Worm (Caenorhabditis elegans): ENCODE results near the gene cct-5.

Gene cct-5

ce11 chrIII:4493008-4493777 lies 14.7 kb downstream of the cct-5 start:
- TF ChIP-seq T22C8.4 (GFP tag; IDR thresholded peaks at IDR 0.05) (no peak), flt-1 (GFP tag; IDR thresholded peaks at IDR 0.05) (no peak), cog-1 (tag; optimal IDR thresholded peaks at IDR 0.05) (no peak), med-1 (GFP tag; optimal IDR thresholded peaks at IDR 0.05; ENCODE audit: insufficient read depth) (no peak), tab-1 (GFP tag; IDR thresholded peaks at IDR 0.05) (no peak), klf-2 (GFP tag; conservative IDR thresholded peaks at IDR 0.05) (no peak), ref-1 (GFP tag; conservative IDR thresholded peaks at IDR 0.05) (no peak), ztf-23 (GFP tag; IDR thresholded peaks at IDR 0.05) (no peak), ztf-29 (GFP tag; IDR thresholded peaks at IDR 0.05) (no peak)

- TF ChIP-seq flt-1 (GFP tag; IDR thresholded peaks at IDR 0.05) (no peak), cog-1 (tag; optimal IDR thresholded peaks at IDR 0.05) (no peak), klf-2 (GFP tag; conservative IDR thresholded peaks at IDR 0.05) (no peak), tab-1 (GFP tag; IDR thresholded peaks at IDR 0.05) (no peak), T22C8.4 (GFP tag; IDR thresholded peaks at IDR 0.05) (no peak), ztf-23 (GFP tag; IDR thresholded peaks at IDR 0.05) (no peak), med-1 (GFP tag; optimal IDR thresholded peaks at IDR 0.05; ENCODE audit: insufficient read depth) (no peak), ref-1 (GFP tag; conservative IDR thresholded peaks at IDR 0.05) (no peak), ztf-29 (GFP tag; IDR thresholded peaks at IDR 0.05) (no peak)
These were observed 16.5 kb downstream of the cct-5 start for ce11 chrIII:4491164-4492144.

- TF ChIP-seq tab-1 (GFP tag; IDR thresholded peaks at IDR 0.05) (no peak), ztf-23 (GFP tag; IDR thresholded peaks at IDR 0.05) (no peak), ref-1 (GFP tag; conservative IDR thresholded peaks at IDR 0.05) (no peak), flt-1 (GFP tag; IDR thresholded peaks at IDR 0.05) (no peak), ztf-29 (GFP tag; IDR thresholded peaks at IDR 0.05) (no peak), klf-2 (GFP tag; conservative IDR thresholded peaks at IDR 0.05) (no peak), med-1 (GFP tag; optimal IDR thresholded peaks at IDR 0.05; ENCODE audit: insufficient read depth) (no peak), cog-1 (tag; optimal IDR thresholded peaks at IDR 0.05) (no peak)
These were observed 19.0 kb downstream of the cct-5 start, which contains the start of gene cpg-1 for ce11 chrIII:4488892-4489409. Gene cpg-1, plus strand, starts transcription at chrIII:4489359.

- TF ChIP-seq ztf-23 (GFP tag; IDR thresholded peaks at IDR 0.05): no peak
- TF ChIP-seq med-1 (GFP tag; optimal IDR thresholded peaks at IDR 0.05; ENCODE audit: insufficient read depth): no peak
- TF ChIP-seq T22C8.4 (GFP tag; IDR thresholded peaks at IDR 0.05): no peak
- TF ChIP-seq ref-1 (GFP tag; conservative IDR thresholded peaks at IDR 0.05): no peak
- no peak for TF ChIP-seq klf-2 (GFP tag; conservative IDR thresholded peaks at IDR 0.05)
- TF ChIP-seq cog-1 (tag; optimal IDR thresholded peaks at IDR 0.05): no peak
These were observed 20.6 kb downstream of the cct-5 start for ce11 chrIII:4487271-4487670.

- TF ChIP-seq flt-1 (GFP tag; IDR thresholded peaks at IDR 0.05): peak; percentile 31; the same call in 1 of the 2 replicates
These were observed 23.5 kb downstream of the cct-5 start for ce11 chrIII:4484373-4484772.

- TF ChIP-seq flt-1 (GFP tag; IDR thresholded peaks at IDR 0.05): no peak
- TF ChIP-seq med-1 (GFP tag; optimal IDR thresholded peaks at IDR 0.05; ENCODE audit: insufficient read depth): no peak
- no peak for TF ChIP-seq cog-1 (tag; optimal IDR thresholded peaks at IDR 0.05)
- no peak for TF ChIP-seq ztf-29 (GFP tag; IDR thresholded peaks at IDR 0.05)
- no peak for TF ChIP-seq tab-1 (GFP tag; IDR thresholded peaks at IDR 0.05)
- no peak for TF ChIP-seq ztf-23 (GFP tag; IDR thresholded peaks at IDR 0.05)
- no peak for TF ChIP-seq T22C8.4 (GFP tag; IDR thresholded peaks at IDR 0.05)
- no peak for TF ChIP-seq klf-2 (GFP tag; conservative IDR thresholded peaks at IDR 0.05)
- TF ChIP-seq ref-1 (GFP tag; conservative IDR thresholded peaks at IDR 0.05): no peak
These were observed 24.9 kb downstream of the cct-5 start for ce11 chrIII:4482986-4483385.

ce11 chrIII:4481787-4482186 lies 26.1 kb downstream of the cct-5 start:
- TF ChIP-seq klf-2 (GFP tag; conservative IDR thresholded peaks at IDR 0.05) (no peak), ztf-23 (GFP tag; IDR thresholded peaks at IDR 0.05) (no peak), T22C8.4 (GFP tag; IDR thresholded peaks at IDR 0.05) (no peak), tab-1 (GFP tag; IDR thresholded peaks at IDR 0.05) (no peak)

- TF ChIP-seq klf-2 (GFP tag; conservative IDR thresholded peaks at IDR 0.05): no peak
- TF ChIP-seq ztf-23 (GFP tag; IDR thresholded peaks at IDR 0.05): no peak
- no peak for TF ChIP-seq tab-1 (GFP tag; IDR thresholded peaks at IDR 0.05)
- no peak for TF ChIP-seq ref-1 (GFP tag; conservative IDR thresholded peaks at IDR 0.05)
- no peak for TF ChIP-seq cog-1 (tag; optimal IDR thresholded peaks at IDR 0.05)
- no peak for TF ChIP-seq med-1 (GFP tag; optimal IDR thresholded peaks at IDR 0.05; ENCODE audit: insufficient read depth)
- no peak for TF ChIP-seq ztf-29 (GFP tag; IDR thresholded peaks at IDR 0.05)
- TF ChIP-seq T22C8.4 (GFP tag; IDR thresholded peaks at IDR 0.05): no peak
- no peak for TF ChIP-seq flt-1 (GFP tag; IDR thresholded peaks at IDR 0.05)
These were observed 30.4 kb downstream of the cct-5 start, which contains the start of gene ins-17 for ce11 chrIII:4477472-4477871. Gene ins-17, minus strand, starts transcription at chrIII:4477572.

ce11 chrIII:4476806-4477205 lies 31.1 kb downstream of the cct-5 start:
- no peak for TF ChIP-seq klf-2 (GFP tag; conservative IDR thresholded peaks at IDR 0.05)
- no peak for TF ChIP-seq ref-1 (GFP tag; conservative IDR thresholded peaks at IDR 0.05)
- TF ChIP-seq cog-1 (tag; optimal IDR thresholded peaks at IDR 0.05): no peak
- TF ChIP-seq ztf-29 (GFP tag; IDR thresholded peaks at IDR 0.05): no peak
- TF ChIP-seq T22C8.4 (GFP tag; IDR thresholded peaks at IDR 0.05): no peak
- no peak for TF ChIP-seq tab-1 (GFP tag; IDR thresholded peaks at IDR 0.05)
- no peak for TF ChIP-seq ztf-23 (GFP tag; IDR thresholded peaks at IDR 0.05)

Data from whole organism, midembryonic.